Worm (Caenorhabditis elegans) whole organism, L1 larva: ENCODE results near the gene srh-243.

Experiments used
- C04F5.9 ChIP-seq: sonication (generic microtip); optimal IDR thresholded peaks from 2 replicates; lab custom pipeline; 2016; ENCODE audit warnings: missing genetic modification characterization, missing compliant biosample characterization
- C16A3.4 ChIP-seq: fragments of 150-350 bp; optimal IDR thresholded peaks from 2 replicates; lab custom pipeline; 2014; ENCODE audit warnings: missing biosample characterization, missing genetic modification characterization
- aly-2 ChIP-seq: fragments of 150-350 bp; optimal IDR thresholded peaks from 2 replicates; lab custom pipeline; 2014; ENCODE audit warnings: missing biosample characterization, missing genetic modification characterization
- blmp-1 ChIP-seq: fragments of 150-350 bp; optimal IDR thresholded peaks from 2 replicates; lab custom pipeline; 2014; ENCODE audit warnings: missing biosample characterization, missing genetic modification characterization
- ceh-82 ChIP-seq, 3 experiments: fragments of 150-350 bp in 1 of 3; sonication (generic microtip) in 2 of 3; optimal IDR thresholded peaks; 2 replicates each; lab custom pipeline; 2014 to 2017; ENCODE audit warnings: missing biosample characterization in 3 of 3, missing genetic modification characterization in 3 of 3
- ces-1 ChIP-seq: fragments of 150-350 bp; optimal IDR thresholded peaks from 2 replicates; lab custom pipeline; 2014; ENCODE audit warnings: missing biosample characterization, missing genetic modification reagents, missing genetic modification characterization
- dpl-1 ChIP-seq, 3 experiments: fragments of 150-350 bp in 2 of 3; sonication (generic microtip) in 1 of 3; optimal IDR thresholded peaks; 2 replicates each; lab custom pipeline; 2014 to 2017; ENCODE audit warnings: missing biosample characterization in 3 of 3, missing genetic modification characterization in 3 of 3, missing genetic modification reagents in 3 of 3
- efl-1 ChIP-seq, 4 experiments: fragments of 150-350 bp; optimal IDR thresholded peaks in 3 of 4; peaks in 1 of 4; 1 replicate in 1 of 4; 2 replicates in 3 of 4; lab custom pipeline; 2014; ENCODE audit warnings: missing biosample characterization in 2 of 4, missing genetic modification characterization in 2 of 4, missing genetic modification reagents in 2 of 4
- egl-27 ChIP-seq, 2 experiments: fragments of 150-350 bp in 1 of 2; sonication (generic microtip); optimal IDR thresholded peaks; 3 replicates each; lab custom pipeline; 2017 to 2018; ENCODE audit warnings: missing biosample characterization in 2 of 2, missing genetic modification characterization in 2 of 2, missing genetic modification reagents in 2 of 2
- elt-2 ChIP-seq: sonication (generic microtip); optimal IDR thresholded peaks from 2 replicates; lab custom pipeline; 2016; ENCODE audit warnings: missing genetic modification characterization, mild to moderate bottlenecking, inconsistent platforms, missing compliant biosample characterization, missing genetic modification reagents
- fkh-10 ChIP-seq: sonication (generic microtip); optimal IDR thresholded peaks from 2 replicates; lab custom pipeline; 2017; ENCODE audit warnings: missing biosample characterization, missing genetic modification reagents, missing genetic modification characterization
- fos-1 ChIP-seq: fragments of 150-350 bp; optimal IDR thresholded peaks from 2 replicates; lab custom pipeline; 2014; ENCODE audit warnings: missing biosample characterization, missing genetic modification characterization
- grh-1 ChIP-seq: fragments of 200-800 bp; sonication (Bioruptor generic); IDR thresholded peaks from 2 replicates; pipeline ENCODE4 v1.3.6; 2022; ENCODE audit warnings: missing genetic modification reagents, missing genetic modification characterization, missing compliant biosample characterization
- hlh-4 ChIP-seq: sonication (generic microtip); optimal IDR thresholded peaks from 2 replicates; lab custom pipeline; 2016; ENCODE audit warnings: mild to moderate bottlenecking, missing genetic modification characterization, missing compliant biosample characterization
- jun-1 ChIP-seq: fragments of 150-350 bp; optimal IDR thresholded peaks from 2 replicates; lab custom pipeline; 2014; ENCODE audit warnings: missing biosample characterization, missing genetic modification reagents, missing genetic modification characterization
- lin-39 ChIP-seq: fragments of 150-350 bp; optimal IDR thresholded peaks from 2 replicates; lab custom pipeline; 2014; ENCODE audit warnings: missing biosample characterization, missing genetic modification reagents, missing genetic modification characterization
- lir-3 ChIP-seq: sonication (generic microtip); optimal IDR thresholded peaks from 2 replicates; lab custom pipeline; 2016; ENCODE audit warnings: mild to moderate bottlenecking, missing genetic modification characterization, moderate library complexity, missing compliant biosample characterization; ENCODE audit not compliant: poor library complexity
- mab-9 ChIP-seq: fragments of 200-800 bp; sonication (Bioruptor generic); IDR thresholded peaks from 2 replicates; pipeline ENCODE4 v1.3.6; 2022; ENCODE audit warnings: missing genetic modification reagents, missing genetic modification characterization, missing compliant biosample characterization
- mef-2 ChIP-seq: fragments of 150-350 bp; optimal IDR thresholded peaks from 2 replicates; lab custom pipeline; 2014; ENCODE audit warnings: missing biosample characterization, missing genetic modification characterization
- nhr-12 ChIP-seq: sonication (generic microtip); optimal IDR thresholded peaks from 2 replicates; lab custom pipeline; 2017; ENCODE audit warnings: missing biosample characterization, missing genetic modification characterization
- nhr-19 ChIP-seq: fragments of 200-800 bp; sonication (Bioruptor generic); conservative IDR thresholded peaks from 2 replicates; pipeline ENCODE4 v1.3.6; 2022; ENCODE audit warnings: missing genetic modification characterization, missing compliant biosample characterization
- nhr-20 ChIP-seq: sonication (generic microtip); optimal IDR thresholded peaks from 2 replicates; lab custom pipeline; 2016; ENCODE audit warnings: mild to moderate bottlenecking, missing genetic modification characterization, missing compliant biosample characterization
- nhr-28 ChIP-seq: fragments of 150-350 bp; optimal IDR thresholded peaks from 2 replicates; lab custom pipeline; 2014; ENCODE audit warnings: missing biosample characterization, missing genetic modification characterization
- nhr-47 ChIP-seq: sonication (generic microtip); optimal IDR thresholded peaks from 2 replicates; lab custom pipeline; 2016; ENCODE audit warnings: mild to moderate bottlenecking, missing genetic modification characterization, moderate library complexity, missing compliant biosample characterization
- nhr-76 ChIP-seq: sonication (generic microtip); optimal IDR thresholded peaks from 2 replicates; lab custom pipeline; 2017; ENCODE audit warnings: missing biosample characterization, missing genetic modification characterization
- nhr-84 ChIP-seq: sonication (generic microtip); optimal IDR thresholded peaks from 2 replicates; lab custom pipeline; 2017; ENCODE audit warnings: missing biosample characterization, missing genetic modification characterization
- pag-3 ChIP-seq: sonication (generic microtip); optimal IDR thresholded peaks from 2 replicates; lab custom pipeline; 2017; ENCODE audit warnings: missing genetic modification characterization, mild to moderate bottlenecking, missing compliant biosample characterization, antibody characterized with exemption, borderline replicate concordance; ENCODE audit not compliant: insufficient read depth
- pax-3 ChIP-seq: fragments of 200-800 bp; sonication (Bioruptor generic); optimal IDR thresholded peaks from 2 replicates; lab custom pipeline; 2018; ENCODE audit warnings: mild to moderate bottlenecking, missing genetic modification characterization, moderate library complexity, missing compliant biosample characterization
- pqm-1 ChIP-seq: sonication (generic microtip); optimal IDR thresholded peaks from 3 replicates; lab custom pipeline; 2017; ENCODE audit warnings: missing biosample characterization, missing genetic modification characterization
- snpc-4 ChIP-seq: fragments of 150-350 bp; optimal IDR thresholded peaks from 2 replicates; lab custom pipeline; 2014; ENCODE audit warnings: missing biosample characterization, missing genetic modification characterization
- sox-4 ChIP-seq: sonication (generic microtip); optimal IDR thresholded peaks from 2 replicates; lab custom pipeline; 2016; ENCODE audit warnings: missing genetic modification characterization, missing compliant biosample characterization
- tbx-2 ChIP-seq: sonication (generic microtip); optimal IDR thresholded peaks from 2 replicates; lab custom pipeline; 2016; ENCODE audit warnings: missing genetic modification characterization, missing compliant biosample characterization
- tlp-1 ChIP-seq: fragments of 150-350 bp; optimal IDR thresholded peaks from 2 replicates; lab custom pipeline; 2014; ENCODE audit warnings: missing biosample characterization, missing genetic modification characterization
- unc-30 ChIP-seq: sonication (generic microtip); optimal IDR thresholded peaks from 2 replicates; lab custom pipeline; 2017; ENCODE audit warnings: missing biosample characterization, missing genetic modification characterization
- unc-62 ChIP-seq: fragments of 150-350 bp; optimal IDR thresholded peaks from 2 replicates; lab custom pipeline; 2014; ENCODE audit warnings: missing biosample characterization, missing genetic modification reagents, missing genetic modification characterization
- unc-86 ChIP-seq: sonication (generic microtip); optimal IDR thresholded peaks from 2 replicates; lab custom pipeline; 2016; ENCODE audit warnings: missing genetic modification characterization, missing compliant biosample characterization
- vab-15 ChIP-seq: sonication (generic microtip); optimal IDR thresholded peaks from 2 replicates; lab custom pipeline; 2017; ENCODE audit warnings: missing genotype, mild to moderate bottlenecking, missing genetic modification characterization, missing compliant biosample characterization
- xbp-1 ChIP-seq: sonication (generic microtip); optimal IDR thresholded peaks from 2 replicates; lab custom pipeline; 2016; ENCODE audit warnings: missing genetic modification characterization, missing compliant biosample characterization
- zag-1 ChIP-seq: fragments of 150-350 bp; optimal IDR thresholded peaks from 2 replicates; lab custom pipeline; 2014; ENCODE audit warnings: missing biosample characterization, missing genetic modification characterization
- zip-4 ChIP-seq: fragments of 200-800 bp; sonication (Bioruptor generic); optimal IDR thresholded peaks from 2 replicates; lab custom pipeline; 2018; ENCODE audit warnings: mild to moderate bottlenecking, missing genetic modification characterization, moderate library complexity, missing compliant biosample characterization

Gene srh-243

ce11 chrV:2879801-2880200 lies 9.6 kb downstream of the srh-243 start, which contains the start of gene str-39:
Gene str-39 (minus strand): TSS chrV:2879901.
- TF ChIP-seq ces-1 (GFP tag; lab: Kevin White, UChicago) (no peak), egl-27 (tag; optimal IDR thresholded peaks at IDR 0.05; lab: Kevin White, UChicago) (no peak), nhr-20 (no peak), nhr-47 (no peak), grh-1 (GFP tag; lab: Robert Waterston, UW) (no peak), ceh-82 (tag; optimal IDR thresholded peaks at IDR 0.05; lab: Kevin White, UChicago) (no peak), zag-1 (tag; lab: Kevin White, UChicago) (no peak), unc-62 (no peak), mef-2 (tag; lab: Kevin White, UChicago) (no peak), jun-1 (no peak), xbp-1 (tag; lab: Kevin White, UChicago) (no peak)
- TF ChIP-seq, all 84 proteins: peak for 0

- TF ChIP-seq nhr-84 (tag; lab: Kevin White, UChicago) (no peak), unc-30 (no peak), tlp-1 (tag; lab: Kevin White, UChicago) (no peak), pag-3 (tag; lab: Kevin White, UChicago) (no peak), elt-2 (tag; lab: Kevin White, UChicago) (peak; percentile 53)
Measured at ce11 chrV:2880356-2880755, 10.1 kb downstream of the srh-243 start.

- TF ChIP-seq vab-15 (tag; lab: Kevin White, UChicago), result no peak
- TF ChIP-seq efl-1 (optimal IDR thresholded peaks at IDR 0.05; lab: Kevin White, UChicago), result no peak
- peak in 1 of 2 experiments; percentile 21 for TF ChIP-seq efl-1 (GFP tag; optimal IDR thresholded peaks at IDR 0.05 in 1 of 2; lab: Kevin White, UChicago)
- peak; percentile 67 for TF ChIP-seq elt-2 (tag; lab: Kevin White, UChicago)
Measured at ce11 chrV:2881016-2881415, 10.8 kb downstream of the srh-243 start, which contains the start of gene ifc-1. Gene ifc-1 (plus strand): TSS chrV:2881393.

DNA sequence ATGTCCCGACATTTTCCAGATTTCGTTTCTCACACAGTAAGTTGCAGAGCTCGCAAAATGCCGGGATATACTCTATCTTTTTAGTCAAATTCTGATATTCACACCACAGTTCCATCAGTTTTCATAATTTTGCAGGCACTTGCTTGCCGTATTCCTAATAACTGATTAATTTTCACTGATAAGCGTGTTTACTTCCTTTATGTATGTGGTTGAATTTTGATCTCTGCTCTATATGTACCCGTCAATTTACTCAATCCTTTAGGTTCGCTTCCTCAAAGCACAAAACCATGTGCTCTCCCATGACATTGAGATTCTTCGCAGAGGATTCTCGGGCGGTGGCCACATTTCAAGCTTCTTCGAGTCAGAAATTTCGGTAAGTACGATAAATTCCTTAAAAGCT lies 11.3 kb downstream of the srh-243 start:
- no peak for TF ChIP-seq dpl-1 (GFP tag; optimal IDR thresholded peaks at IDR 0.05; lab: Kevin White, UChicago)
- TF ChIP-seq lin-39 (tag; lab: Kevin White, UChicago), result no peak
- TF ChIP-seq snpc-4 (tag; lab: Kevin White, UChicago), result no peak
- no peak for TF ChIP-seq nhr-76 (tag; lab: Kevin White, UChicago)
- TF ChIP-seq jun-1, result no peak
- no peak for TF ChIP-seq blmp-1 (tag; lab: Kevin White, UChicago)
- no peak for TF ChIP-seq C16A3.4
- TF ChIP-seq efl-1 (optimal IDR thresholded peaks at IDR 0.05; lab: Kevin White, UChicago), result no peak
- no peak for TF ChIP-seq efl-1 (GFP tag; optimal IDR thresholded peaks at IDR 0.05 in 1 of 2; lab: Kevin White, UChicago)
- no peak for TF ChIP-seq mab-9
- no peak for TF ChIP-seq fkh-10 (GFP tag; lab: Kevin White, UChicago)
- TF ChIP-seq grh-1 (GFP tag; lab: Robert Waterston, UW), result no peak
- TF ChIP-seq unc-86, result no peak
- TF ChIP-seq zip-4 (GFP tag; lab: Kevin White, UChicago), result no peak
- no peak for TF ChIP-seq pqm-1 (tag; lab: Kevin White, UChicago)
- no peak for TF ChIP-seq nhr-28 (tag; lab: Kevin White, UChicago)

- TF ChIP-seq sox-4 (tag; lab: Kevin White, UChicago) (no peak), fkh-10 (GFP tag; lab: Kevin White, UChicago) (no peak), nhr-47 (no peak), nhr-20 (no peak), lin-39 (tag; lab: Kevin White, UChicago) (no peak), nhr-19 (GFP tag; lab: Robert Waterston, UW) (no peak), lir-3 (tag; lab: Kevin White, UChicago) (no peak), unc-30 (no peak), fos-1 (no peak), tbx-2 (tag; lab: Kevin White, UChicago) (no peak), dpl-1 (GFP tag; optimal IDR thresholded peaks at IDR 0.05; lab: Kevin White, UChicago) (no peak), nhr-12 (tag; lab: Kevin White, UChicago) (no peak), C04F5.9 (tag; lab: Kevin White, UChicago) (no peak), grh-1 (GFP tag; lab: Robert Waterston, UW) (no peak), pax-3 (tag; lab: Kevin White, UChicago) (no peak), C16A3.4 (no peak), hlh-4 (no peak), aly-2 (tag; lab: Kevin White, UChicago) (no peak)
Measured at ce11 chrV:2883097-2883496, 12.9 kb downstream of the srh-243 start.
